Worm (Caenorhabditis elegans) whole organism, young adult: ENCODE data around the gene kin-20.
A peak's percentile ranks its signal among the peaks of the same experiment; 100 is the strongest.

Experiments
- B0336.3 ChIP-seq: fragments of 200-800 bp; sonication (Bioruptor generic); IDR thresholded peaks from 2 replicates; pipeline ENCODE4 v1.3.6; 2022; ENCODE audit warnings: missing genetic modification characterization, missing compliant biosample characterization
- F33H1.4 ChIP-seq: fragments of 200-800 bp; sonication (Bioruptor generic); IDR thresholded peaks from 2 replicates; pipeline ENCODE4 v1.3.6; 2022; ENCODE audit warnings: missing genetic modification reagents, missing genetic modification characterization, missing compliant biosample characterization
- F49E8.2 ChIP-seq: sonication (generic microtip); optimal IDR thresholded peaks from 3 replicates; lab custom pipeline; 2017; ENCODE audit warnings: missing genetic modification characterization, mild to moderate bottlenecking, missing compliant biosample characterization, antibody characterized with exemption, moderate library complexity; ENCODE audit not compliant: insufficient read depth
- F57C9.4 ChIP-seq: sonication (generic microtip); optimal IDR thresholded peaks from 2 replicates; lab custom pipeline; 2017; ENCODE audit warnings: mild to moderate bottlenecking, missing genetic modification characterization, missing compliant biosample characterization
- K12H6.12 ChIP-seq: fragments of 200-800 bp; sonication (Bioruptor generic); optimal IDR thresholded peaks from 2 replicates; lab custom pipeline; 2018; ENCODE audit warnings: mild to moderate bottlenecking, missing genetic modification characterization, missing compliant biosample characterization
- Y53G8AR.9 ChIP-seq: fragments of 200-800 bp; sonication (Bioruptor generic); conservative IDR thresholded peaks from 2 replicates; pipeline ENCODE4 v1.3.6; 2022; ENCODE audit warnings: missing genetic modification reagents, missing genetic modification characterization, missing compliant biosample characterization
- Y79H2A.3 ChIP-seq: fragments of 200-800 bp; sonication (Bioruptor generic); conservative IDR thresholded peaks from 2 replicates; pipeline ENCODE4 v1.3.6; 2022; ENCODE audit warnings: missing genetic modification reagents, missing genetic modification characterization, missing compliant biosample characterization
- Y95B8A.8 ChIP-seq: fragments of 200-800 bp; sonication (Bioruptor generic); IDR thresholded peaks from 2 replicates; pipeline ENCODE4 v1.3.6; 2022; ENCODE audit warnings: missing genetic modification reagents, missing genetic modification characterization, missing compliant biosample characterization
- aptf-3 ChIP-seq: fragments of 200-800 bp; sonication (Bioruptor generic); IDR thresholded peaks from 2 replicates; pipeline ENCODE4 v1.3.6; 2022; ENCODE audit warnings: missing genetic modification characterization, missing compliant biosample characterization
- cebp-2 ChIP-seq: fragments of 200-800 bp; sonication (Bioruptor generic); IDR thresholded peaks from 2 replicates; pipeline ENCODE4 v1.3.6; 2022; ENCODE audit warnings: missing genetic modification characterization, missing compliant biosample characterization
- ceh-100 ChIP-seq: fragments of 200-800 bp; sonication (Bioruptor generic); IDR thresholded peaks from 2 replicates; pipeline ENCODE4 v1.3.6; 2022; ENCODE audit warnings: missing genetic modification reagents, missing genetic modification characterization, missing compliant biosample characterization
- ceh-91 ChIP-seq: fragments of 200-800 bp; sonication (Bioruptor generic); IDR thresholded peaks from 2 replicates; pipeline ENCODE4 v1.3.6; 2022; ENCODE audit warnings: missing genetic modification reagents, missing genetic modification characterization, missing compliant biosample characterization
- chd-7 ChIP-seq: sonication (generic microtip); optimal IDR thresholded peaks from 2 replicates; lab custom pipeline; 2016; ENCODE audit warnings: mild to moderate bottlenecking, missing genetic modification characterization, moderate library complexity, missing compliant biosample characterization
- dpff-1 ChIP-seq: sonication (generic microtip); optimal IDR thresholded peaks from 2 replicates; lab custom pipeline; 2017; ENCODE audit warnings: mild to moderate bottlenecking, missing genetic modification characterization, missing compliant biosample characterization
- egl-44 ChIP-seq: fragments of 200-800 bp; sonication (Bioruptor generic); IDR thresholded peaks from 2 replicates; pipeline ENCODE4 v1.3.6; 2022; ENCODE audit warnings: missing genetic modification reagents, missing genetic modification characterization, missing compliant biosample characterization
- egrh-3 ChIP-seq: fragments of 200-800 bp; sonication (Bioruptor generic); IDR thresholded peaks from 2 replicates; pipeline ENCODE4 v1.3.6; 2022; ENCODE audit warnings: missing genetic modification reagents, missing genetic modification characterization, missing compliant biosample characterization
- him-1 ChIP-seq: sonication (generic microtip); optimal IDR thresholded peaks from 2 replicates; lab custom pipeline; 2016; ENCODE audit warnings: missing genotype, missing genetic modification reagents, missing genetic modification characterization, missing compliant biosample characterization
- hmg-1.2 ChIP-seq: fragments of 200-800 bp; sonication (Bioruptor generic); IDR thresholded peaks from 2 replicates; pipeline ENCODE4 v1.3.6; 2022; ENCODE audit warnings: missing genetic modification reagents, missing genetic modification characterization, missing compliant biosample characterization
- hrde-1 ChIP-seq: sonication (generic microtip); optimal IDR thresholded peaks from 2 replicates; lab custom pipeline; 2016; ENCODE audit warnings: missing genetic modification characterization, mild to moderate bottlenecking, missing compliant biosample characterization, moderate library complexity, missing genotype, missing genetic modification reagents, borderline replicate concordance
- hsf-1 ChIP-seq: fragments of 200-800 bp; sonication (Bioruptor generic); IDR thresholded peaks from 2 replicates; pipeline ENCODE4 v1.3.6; 2022; ENCODE audit warnings: missing genetic modification reagents, missing genetic modification characterization, missing compliant biosample characterization
- lag-1 ChIP-seq: fragments of 200-800 bp; sonication (Bioruptor generic); IDR thresholded peaks from 2 replicates; pipeline ENCODE4 v1.3.6; 2022; ENCODE audit warnings: missing genetic modification reagents, missing genetic modification characterization, missing compliant biosample characterization
- let-526 ChIP-seq: fragments of 200-800 bp; sonication (Bioruptor generic); IDR thresholded peaks from 2 replicates; pipeline ENCODE4 v1.3.6; 2022; ENCODE audit warnings: missing genetic modification reagents, missing genetic modification characterization, missing compliant biosample characterization
- let-607 ChIP-seq, 2 experiments: fragments of 200-800 bp in 1 of 2; sonication (Bioruptor generic) in 1 of 2; sonication (generic microtip) in 1 of 2; optimal IDR thresholded peaks; 2 replicates each; lab custom pipeline; 2016 to 2018; ENCODE audit warnings: mild to moderate bottlenecking in 2 of 2, missing compliant biosample characterization in 2 of 2, missing genetic modification characterization in 2 of 2, moderate library complexity in 2 of 2, missing genotype in 1 of 2
- lin-26 ChIP-seq: fragments of 200-800 bp; sonication (Bioruptor generic); IDR thresholded peaks from 2 replicates; pipeline ENCODE4 v1.3.6; 2022; ENCODE audit warnings: missing genetic modification reagents, missing genetic modification characterization, missing compliant biosample characterization
- lin-35 ChIP-seq, 3 experiments: fragments of 150-350 bp in 2 of 3; sonication (generic microtip) in 1 of 3; optimal IDR thresholded peaks; 2 replicates each; lab custom pipeline; 2014 to 2018; ENCODE audit warnings: missing biosample characterization in 3 of 3, missing genetic modification characterization in 3 of 3, missing genetic modification reagents in 3 of 3
- lin-40 ChIP-seq: sonication (generic microtip); optimal IDR thresholded peaks from 2 replicates; lab custom pipeline; 2016; ENCODE audit warnings: missing genetic modification characterization, mild to moderate bottlenecking, missing compliant biosample characterization, missing genotype, missing genetic modification reagents
- lsl-1 ChIP-seq: fragments of 200-800 bp; sonication (Bioruptor generic); optimal IDR thresholded peaks from 2 replicates; lab custom pipeline; 2018; ENCODE audit warnings: mild to moderate bottlenecking, missing genetic modification characterization, moderate library complexity, missing compliant biosample characterization
- madf-3 ChIP-seq: fragments of 200-800 bp; sonication (Bioruptor generic); IDR thresholded peaks from 2 replicates; pipeline ENCODE4 v1.3.6; 2022; ENCODE audit warnings: missing genetic modification reagents, missing genetic modification characterization, missing compliant biosample characterization
- mcd-1 ChIP-seq: fragments of 200-800 bp; sonication (Bioruptor generic); IDR thresholded peaks from 2 replicates; pipeline ENCODE4 v1.3.6; 2022; ENCODE audit warnings: missing genetic modification reagents, missing genetic modification characterization, missing compliant biosample characterization
- pbrm-1 ChIP-seq: fragments of 200-800 bp; sonication (Bioruptor generic); IDR thresholded peaks from 2 replicates; pipeline ENCODE4 v1.3.6; 2022; ENCODE audit warnings: missing genetic modification reagents, missing genetic modification characterization, missing compliant biosample characterization
- rcor-1 ChIP-seq: fragments of 200-800 bp; sonication (Bioruptor generic); IDR thresholded peaks from 2 replicates; pipeline ENCODE4 v1.3.6; 2022; ENCODE audit warnings: missing genetic modification reagents, missing genetic modification characterization, missing compliant biosample characterization
- rec-8 ChIP-seq, 2 experiments: sonication (generic microtip); optimal IDR thresholded peaks; 2 replicates each; lab custom pipeline; 2016; ENCODE audit warnings: mild to moderate bottlenecking in 2 of 2, missing genetic modification characterization in 2 of 2, missing genetic modification reagents in 2 of 2, missing genotype in 2 of 2, missing biosample characterization in 1 of 2, missing compliant biosample characterization in 1 of 2, moderate library complexity in 1 of 2
- snpc-1.1 ChIP-seq: sonication (generic microtip); optimal IDR thresholded peaks from 2 replicates; lab custom pipeline; 2017; ENCODE audit warnings: missing genetic modification characterization, mild to moderate bottlenecking, missing compliant biosample characterization, antibody characterized with exemption, moderate library complexity, missing genotype, missing genetic modification reagents; ENCODE audit not compliant: insufficient read depth
- sptf-2 ChIP-seq: fragments of 200-800 bp; sonication (Bioruptor generic); optimal IDR thresholded peaks from 2 replicates; lab custom pipeline; 2018; ENCODE audit warnings: mild to moderate bottlenecking, missing genetic modification characterization, missing compliant biosample characterization
- tbp1 ChIP-seq: fragments of 200-800 bp; sonication (Bioruptor generic); optimal IDR thresholded peaks from 2 replicates; lab custom pipeline; 2018; ENCODE audit warnings: mild to moderate bottlenecking, missing genetic modification characterization, missing compliant biosample characterization
- tbx-9 ChIP-seq: sonication (generic microtip); optimal IDR thresholded peaks from 2 replicates; lab custom pipeline; 2016; ENCODE audit warnings: borderline replicate concordance, missing genetic modification characterization, inconsistent platforms, missing compliant biosample characterization
- zim-3 ChIP-seq: sonication (generic microtip); optimal IDR thresholded peaks from 2 replicates; lab custom pipeline; 2017; ENCODE audit warnings: mild to moderate bottlenecking, missing genetic modification characterization, moderate library complexity, missing compliant biosample characterization
- ztf-25 ChIP-seq: fragments of 200-800 bp; sonication (Bioruptor generic); IDR thresholded peaks from 2 replicates; pipeline ENCODE4 v1.3.6; 2022; ENCODE audit warnings: missing genetic modification reagents, missing genetic modification characterization, missing compliant biosample characterization

Gene kin-20

ce11 chrX:15236036-15236435 lies 41.5 kb downstream of the kin-20 start (continued):
- TF ChIP-seq F57C9.4 (tag; lab: Kevin White, UChicago) = no peak
- peak; percentile 71; the same call in 1 of the 2 replicates for TF ChIP-seq pbrm-1 (GFP tag; lab: Robert Waterston, UW)
- no peak for TF ChIP-seq B0336.3
- no peak for TF ChIP-seq let-607 (tag; optimal IDR thresholded peaks at IDR 0.05; lab: Kevin White, UChicago)
- TF ChIP-seq ceh-91 (GFP tag; lab: Robert Waterston, UW) = no peak
- TF ChIP-seq F33H1.4 (GFP tag; lab: Robert Waterston, UW) = no peak
- TF ChIP-seq K12H6.12 = no peak
- TF ChIP-seq zim-3 (tag; lab: Kevin White, UChicago) = peak; percentile 6
- no peak for TF ChIP-seq lsl-1 (GFP tag; lab: Kevin White, UChicago)
- TF ChIP-seq cebp-2 (GFP tag; lab: Robert Waterston, UW) = 0 out of 2 replicates have a peak, but pooled peaks have one; percentile 8
- no peak for TF ChIP-seq Y53G8AR.9
- no peak for TF ChIP-seq egrh-3
- no peak for TF ChIP-seq let-526 (GFP tag; lab: Robert Waterston, UW)
- TF ChIP-seq tbx-9 = no peak
- no peak for TF ChIP-seq aptf-3 (GFP tag; lab: Robert Waterston, UW)
- no peak for TF ChIP-seq hrde-1
- no peak for TF ChIP-seq Y95B8A.8 (GFP tag; lab: Robert Waterston, UW)
- TF ChIP-seq hmg-1.2 (GFP tag; lab: Robert Waterston, UW) = peak; percentile 48; the same call in 1 of the 2 replicates
- TF ChIP-seq snpc-1.1 = no peak
- TF ChIP-seq lag-1 = no peak
- no peak for TF ChIP-seq Y79H2A.3 (GFP tag; lab: Robert Waterston, UW)
- no peak for TF ChIP-seq rcor-1 (GFP tag; lab: Robert Waterston, UW)
- no peak for TF ChIP-seq lin-35 (GFP tag; optimal IDR thresholded peaks at IDR 0.05; lab: Kevin White, UChicago)
- TF ChIP-seq hsf-1 (GFP tag; lab: Robert Waterston, UW) = no peak
- no peak for TF ChIP-seq egl-44 (GFP tag; lab: Robert Waterston, UW)
- no peak for TF ChIP-seq F49E8.2 (tag; lab: Kevin White, UChicago)
- peak in 1 of 2 experiments; percentile 23 for TF ChIP-seq rec-8 (tag; optimal IDR thresholded peaks at IDR 0.05; lab: Kevin White, UChicago)

ce11 chrX:15233684-15234083 lies 43.9 kb downstream of the kin-20 start:
- TF ChIP-seq ztf-25 (GFP tag; lab: Robert Waterston, UW) (no peak), him-1 (tag; lab: Kevin White, UChicago) (no peak), tbp1 (GFP tag; lab: Kevin White, UChicago) (no peak), dpff-1 (tag; lab: Kevin White, UChicago) (no peak), let-607 (tag; optimal IDR thresholded peaks at IDR 0.05; lab: Kevin White, UChicago) (no peak), lin-26 (GFP tag; lab: Robert Waterston, UW) (no peak), chd-7 (tag; lab: Kevin White, UChicago) (no peak), sptf-2 (GFP tag; lab: Kevin White, UChicago) (no peak), zim-3 (tag; lab: Kevin White, UChicago) (no peak), snpc-1.1 (no peak), lin-40 (no peak), ceh-100 (GFP tag; lab: Robert Waterston, UW) (no peak)

- TF ChIP-seq madf-3 (GFP tag; lab: Robert Waterston, UW) = no peak
- no peak for TF ChIP-seq mcd-1 (GFP tag; lab: Robert Waterston, UW)
Measured at ce11 chrX:15231800-15232199, 45.8 kb downstream of the kin-20 start.
